Fruit fly (Drosophila melanogaster) whole organism, embryonic: ENCODE results near the gene CG31823.

Experiments used
- BEAF-32 ChIP-seq: fragments of 200-800 bp; sonication (Bioruptor generic); optimal IDR thresholded peaks from 3 replicates; lab custom pipeline; 2017; ENCODE audit warnings: missing biosample characterization, missing genetic modification characterization, mild to moderate bottlenecking, moderate library complexity, missing genetic modification reagents
- CG10366 ChIP-seq: fragments of 200-800 bp; sonication (Bioruptor generic); IDR thresholded peaks from 2 replicates; pipeline ENCODE4 v1.3.6; 2022; ENCODE audit warnings: missing biosample characterization, missing genetic modification characterization
- CG10431 ChIP-seq: fragments of 200-800 bp; sonication (Bioruptor generic); optimal IDR thresholded peaks from 3 replicates; lab custom pipeline; 2018; ENCODE audit warnings: missing biosample characterization, mild to moderate bottlenecking, missing genetic modification characterization
- CG14667 ChIP-seq: fragments of 200-800 bp; sonication (Bioruptor generic); IDR thresholded peaks from 2 replicates; pipeline ENCODE4 v1.3.6; 2022; ENCODE audit warnings: missing biosample characterization, missing genetic modification characterization
- CG1647 ChIP-seq: fragments of 200-800 bp; sonication (Bioruptor generic); optimal IDR thresholded peaks from 3 replicates; lab custom pipeline; 2016; ENCODE audit warnings: missing biosample characterization, missing genetic modification characterization
- CG17829 ChIP-seq: fragments of 200-800 bp; optimal IDR thresholded peaks from 2 replicates; lab custom pipeline; 2019; ENCODE audit warnings: missing biosample characterization, mild to moderate bottlenecking, missing genetic modification characterization, moderate library complexity
- CG2202 ChIP-seq: fragments of 200-800 bp; sonication (Bioruptor generic); optimal IDR thresholded peaks from 2 replicates; lab custom pipeline; 2018; ENCODE audit warnings: missing biosample characterization, mild to moderate bottlenecking, missing genetic modification characterization
- CG2889 ChIP-seq: fragments of 200-800 bp; sonication (Bioruptor generic); IDR thresholded peaks from 3 replicates; pipeline ENCODE4 v1.3.6; 2022; ENCODE audit warnings: missing biosample characterization, missing genetic modification characterization
- CG3281 ChIP-seq: fragments of 200-800 bp; sonication (Bioruptor generic); optimal IDR thresholded peaks from 3 replicates; lab custom pipeline; 2017; ENCODE audit warnings: missing biosample characterization, mild to moderate bottlenecking, missing genetic modification characterization
- CG3407 ChIP-seq: fragments of 200-800 bp; sonication (Bioruptor generic); optimal IDR thresholded peaks from 2 replicates; lab custom pipeline; 2018; ENCODE audit warnings: missing biosample characterization, mild to moderate bottlenecking, missing genetic modification characterization
- CG3995 ChIP-seq: fragments of 200-800 bp; sonication (Bioruptor generic); optimal IDR thresholded peaks from 3 replicates; lab custom pipeline; 2016; ENCODE audit warnings: missing biosample characterization, missing genetic modification characterization
- CG6654 ChIP-seq: fragments of 200-800 bp; sonication (Bioruptor generic); optimal IDR thresholded peaks from 2 replicates; lab custom pipeline; 2017; ENCODE audit warnings: missing biosample characterization, mild to moderate bottlenecking, missing genetic modification characterization
- CG7372 ChIP-seq: fragments of 200-800 bp; sonication (Bioruptor generic); IDR thresholded peaks from 2 replicates; pipeline ENCODE4 v1.3.6; 2022; ENCODE audit warnings: missing biosample characterization, missing genetic modification characterization
- CG7786 ChIP-seq: fragments of 200-800 bp; sonication (Bioruptor generic); optimal IDR thresholded peaks from 2 replicates; lab custom pipeline; 2016; ENCODE audit warnings: missing biosample characterization, missing genetic modification characterization
- CG7839 ChIP-seq: fragments of 200-800 bp; sonication (Bioruptor generic); optimal IDR thresholded peaks from 3 replicates; lab custom pipeline; 2018; ENCODE audit warnings: missing biosample characterization, mild to moderate bottlenecking, missing genetic modification characterization, moderate library complexity
- CG9215 ChIP-seq: fragments of 200-800 bp; sonication (Bioruptor generic); IDR thresholded peaks from 2 replicates; pipeline ENCODE4 v1.3.6; 2022; ENCODE audit warnings: missing biosample characterization, missing genetic modification characterization
- CkIIα-i1 ChIP-seq: fragments of 200-800 bp; sonication (Bioruptor generic); IDR thresholded peaks from 2 replicates; pipeline ENCODE4 v1.3.6; 2022; ENCODE audit warnings: missing biosample characterization, missing genetic modification characterization
- Drgx ChIP-seq: fragments of 200-800 bp; sonication (Bioruptor generic); IDR thresholded peaks from 2 replicates; pipeline ENCODE4 v1.3.6; 2022; ENCODE audit warnings: missing biosample characterization, missing genetic modification characterization
- Ets65A ChIP-seq: fragments of 200-800 bp; sonication (Bioruptor generic); peaks from one replicate; lab custom pipeline; 2016; ENCODE audit warnings: missing biosample characterization, missing genetic modification characterization
- GATAe ChIP-seq: fragments of 200-800 bp; sonication (Bioruptor generic); conservative IDR thresholded peaks from 2 replicates; pipeline ENCODE4 v1.3.6; 2022; ENCODE audit warnings: missing biosample characterization, missing genetic modification characterization
- HHEX ChIP-seq: fragments of 200-800 bp; sonication (Bioruptor generic); optimal IDR thresholded peaks from 3 replicates; lab custom pipeline; 2017; ENCODE audit warnings: missing biosample characterization, mild to moderate bottlenecking, missing genetic modification characterization, missing genetic modification reagents
- Hand ChIP-seq: fragments of 200-800 bp; sonication (Bioruptor generic); optimal IDR thresholded peaks from 2 replicates; lab custom pipeline; 2017; ENCODE audit warnings: mild to moderate bottlenecking, missing biosample characterization, missing genetic modification reagents, missing genetic modification characterization
- MTF-1 ChIP-seq: fragments of 200-800 bp; sonication (Bioruptor generic); optimal IDR thresholded peaks from 2 replicates; lab custom pipeline; 2018; ENCODE audit warnings: missing biosample characterization, mild to moderate bottlenecking, missing genetic modification characterization, borderline replicate concordance
- Mes4 ChIP-seq: fragments of 200-800 bp; sonication (Bioruptor generic); optimal IDR thresholded peaks from 2 replicates; lab custom pipeline; 2016; ENCODE audit warnings: missing biosample characterization, missing genetic modification characterization
- Nf-YC ChIP-seq: fragments of 200-800 bp; optimal IDR thresholded peaks from 3 replicates; lab custom pipeline; 2019; ENCODE audit warnings: missing biosample characterization, mild to moderate bottlenecking, missing genetic modification characterization, moderate library complexity
- Ravus ChIP-seq: fragments of 200-800 bp; sonication (Bioruptor generic); IDR thresholded peaks from 2 replicates; pipeline ENCODE4 v1.3.6; 2022; ENCODE audit warnings: missing biosample characterization, missing genetic modification characterization
- Six4 ChIP-seq: fragments of 200-800 bp; sonication (Bioruptor generic); optimal IDR thresholded peaks from 2 replicates; lab custom pipeline; 2016; ENCODE audit warnings: missing biosample characterization, missing genetic modification characterization
- Sry-δ ChIP-seq: fragments of 200-800 bp; sonication (Bioruptor generic); optimal IDR thresholded peaks from 2 replicates; lab custom pipeline; 2016; ENCODE audit warnings: missing biosample characterization, missing genetic modification characterization
- Xbp1 ChIP-seq: fragments of 200-800 bp; sonication (Bioruptor generic); optimal IDR thresholded peaks from 3 replicates; lab custom pipeline; 2016; ENCODE audit warnings: missing biosample characterization, mild to moderate bottlenecking, missing genetic modification characterization
- YL-1 ChIP-seq: fragments of 200-800 bp; sonication (Bioruptor generic); optimal IDR thresholded peaks from 3 replicates; lab custom pipeline; 2017; ENCODE audit warnings: missing biosample characterization, mild to moderate bottlenecking, missing genetic modification characterization
- bowl ChIP-seq: fragments of 200-800 bp; sonication (Bioruptor generic); IDR thresholded peaks from 2 replicates; pipeline ENCODE4 v1.3.6; 2022; ENCODE audit warnings: missing biosample characterization, missing genetic modification characterization
- btn ChIP-seq: fragments of 200-800 bp; sonication (Bioruptor generic); optimal IDR thresholded peaks from 2 replicates; lab custom pipeline; 2016; ENCODE audit warnings: missing biosample characterization, missing genetic modification characterization
- fd102C ChIP-seq: fragments of 200-800 bp; sonication (Bioruptor generic); optimal IDR thresholded peaks from 2 replicates; lab custom pipeline; 2018; ENCODE audit warnings: missing biosample characterization, mild to moderate bottlenecking, missing genetic modification characterization, moderate library complexity
- fd96Cb ChIP-seq: fragments of 200-800 bp; sonication (Bioruptor generic); optimal IDR thresholded peaks from 2 replicates; lab custom pipeline; 2018; ENCODE audit warnings: missing biosample characterization, mild to moderate bottlenecking, missing genetic modification characterization, moderate library complexity
- jigr1 ChIP-seq: fragments of 200-800 bp; sonication (Bioruptor generic); IDR thresholded peaks from 3 replicates; pipeline ENCODE4 v1.3.6; 2022; ENCODE audit warnings: missing biosample characterization, missing genetic modification characterization
- kni ChIP-seq: fragments of 200-800 bp; sonication (Bioruptor generic); optimal IDR thresholded peaks from 3 replicates; lab custom pipeline; 2017; ENCODE audit warnings: mild to moderate bottlenecking, missing biosample characterization, missing genetic modification reagents, missing genetic modification characterization
- lola ChIP-seq, 3 experiments: fragments of >200 bp in 2 of 3; fragments of 200-800 bp in 1 of 3; sonication (Bioruptor generic) in 1 of 3; optimal IDR thresholded peaks; 2 replicates each; lab custom pipeline; 2017 to 2019; ENCODE audit warnings: missing biosample characterization in 3 of 3, missing genetic modification characterization in 3 of 3, mild to moderate bottlenecking in 1 of 3, moderate library complexity in 1 of 3
- nau ChIP-seq: fragments of 200-800 bp; sonication (Bioruptor generic); optimal IDR thresholded peaks from 3 replicates; lab custom pipeline; 2017; ENCODE audit warnings: missing biosample characterization, mild to moderate bottlenecking, missing genetic modification characterization, missing genetic modification reagents
- nom ChIP-seq: fragments of 200-800 bp; sonication (Bioruptor generic); optimal IDR thresholded peaks from 2 replicates; lab custom pipeline; 2017; ENCODE audit warnings: missing biosample characterization, missing genetic modification characterization, mild to moderate bottlenecking, moderate library complexity, missing genetic modification reagents
- oc ChIP-seq: fragments of 200-800 bp; sonication (Bioruptor generic); optimal IDR thresholded peaks from 2 replicates; lab custom pipeline; 2018; ENCODE audit warnings: missing biosample characterization, mild to moderate bottlenecking, missing genetic modification characterization, moderate library complexity
- otp ChIP-seq: fragments of 200-800 bp; sonication (Bioruptor generic); IDR thresholded peaks from 3 replicates; pipeline ENCODE4, ENCODE4 v1.3.6; 2022; ENCODE audit warnings: missing biosample characterization, missing genetic modification characterization
- p53 ChIP-seq: fragments of 200-800 bp; sonication (Bioruptor generic); optimal IDR thresholded peaks from 2 replicates; lab custom pipeline; 2016; ENCODE audit warnings: missing biosample characterization, missing genetic modification characterization
- pan ChIP-seq, 4 experiments: fragments of >200 bp in 3 of 4; fragments of 200-800 bp in 1 of 4; sonication (Bioruptor generic) in 1 of 4; optimal IDR thresholded peaks in 3 of 4; IDR thresholded peaks in 1 of 4; 2 replicates each; pipeline versions ENCODE4 v1.3.6 to Lab custom; 2017 to 2022; ENCODE audit warnings: missing biosample characterization in 2 of 4, missing genetic modification characterization in 2 of 4, mixed read lengths in 1 of 4
- run ChIP-seq: fragments of 200-800 bp; sonication (Bioruptor generic); optimal IDR thresholded peaks from 3 replicates; lab custom pipeline; 2018; ENCODE audit warnings: missing biosample characterization, mild to moderate bottlenecking, missing genetic modification characterization
- slbo ChIP-seq: fragments of 200-800 bp; sonication (Bioruptor generic); IDR thresholded peaks from 2 replicates; pipeline ENCODE4 v1.3.6; 2022; ENCODE audit warnings: missing biosample characterization, missing genetic modification characterization
- sna ChIP-seq: fragments of 200-800 bp; sonication (Bioruptor generic); IDR thresholded peaks from 2 replicates; pipeline ENCODE4 v1.3.6; 2022; ENCODE audit warnings: missing biosample characterization, missing genetic modification characterization; ENCODE audit not compliant: partially characterized antibody
- ssp ChIP-seq: fragments of 200-800 bp; sonication (Bioruptor generic); IDR thresholded peaks from 2 replicates; pipeline ENCODE4 v1.3.6; 2022; ENCODE audit warnings: missing biosample characterization, missing genetic modification characterization
- sug ChIP-seq: fragments of 200-800 bp; optimal IDR thresholded peaks from 2 replicates; lab custom pipeline; 2019; ENCODE audit warnings: missing biosample characterization, mild to moderate bottlenecking, missing genetic modification characterization, moderate library complexity
- twi ChIP-seq: fragments of 200-800 bp; optimal IDR thresholded peaks from 2 replicates; lab custom pipeline; 2019; ENCODE audit warnings: missing biosample characterization, mild to moderate bottlenecking, missing genetic modification characterization, moderate library complexity

Gene CG31823

dm6 chr2L:15910937-15911590, 10.7 kb upstream of the CG31823 start (continued):
- TF ChIP-seq lola (GFP tag; optimal IDR thresholded peaks at IDR 0.05; lab: Kevin White, UChicago) (peak in 1 of 3 experiments; percentile 93), fd102C (GFP tag; lab: Kevin White, UChicago) (no peak), CkIIα-i1 (GFP tag; lab: Robert Waterston, UW) (peak; percentile 88), CG3407 (peak; percentile 94), CG2202 (peak; percentile 94), Mes4 (peak; percentile 91), sna (GFP tag; lab: Robert Waterston, UW) (no peak; the same call in none of the 2 replicates), Six4 (GFP tag; lab: Kevin White, UChicago) (peak; percentile 93), CG9215 (GFP tag; lab: Robert Waterston, UW) (peak; percentile 90), bowl (GFP tag; lab: Robert Waterston, UW) (peak; percentile 82; the same call in 1 of the 2 replicates), BEAF-32 (GFP tag; lab: Kevin White, UChicago) (peak; percentile 15), CG7372 (GFP tag; lab: Robert Waterston, UW) (peak; percentile 95), YL-1 (peak; percentile 81), CG10431 (GFP tag; lab: Kevin White, UChicago) (peak; percentile 92), CG3281 (peak; percentile 92), sug (tag; lab: Kevin White, UChicago) (no peak), p53 (peak; percentile 91), Sry-δ (peak; percentile 61), nom (GFP tag; lab: Kevin White, UChicago) (peak; percentile 78), pan (optimal IDR thresholded peaks at IDR 0.05; lab: Kevin White, UChicago) (no peak), pan (GFP tag; optimal IDR thresholded peaks at IDR 0.05 in 1 of 2, IDR thresholded peaks at IDR 0.05 in 1 of 2) (peak in 1 of 2 experiments; percentile 96), fd96Cb (tag; lab: Kevin White, UChicago) (peak; percentile 95), Drgx (peak; percentile 96), twi (tag; lab: Kevin White, UChicago) (peak; percentile 94), MTF-1 (GFP tag; lab: Kevin White, UChicago) (peak; percentile 67), CG14667 (GFP tag; lab: Robert Waterston, UW) (peak; percentile 92), Xbp1 (GFP tag; lab: Kevin White, UChicago) (peak; percentile 96), CG6654 (peak; percentile 87), slbo (peak; percentile 96), kni (GFP tag; lab: Kevin White, UChicago) (peak; percentile 93), GATAe (peak; percentile 91), CG10366 (peak; percentile 97), run (tag; lab: Kevin White, UChicago) (peak; percentile 98), CG2889 (GFP tag; lab: Robert Waterston, UW) (peak; percentile 92), CG17829 (peak; percentile 96), Ets65A (peak; percentile 99), CG7839 (tag; lab: Kevin White, UChicago) (peak; percentile 97), btn (GFP tag; lab: Kevin White, UChicago) (peak; percentile 93), oc (tag; lab: Kevin White, UChicago) (peak; percentile 97), Ravus (GFP tag; lab: Robert Waterston, UW) (peak; percentile 81), HHEX (GFP tag; lab: Kevin White, UChicago) (peak; percentile 95), nau (GFP tag; lab: Kevin White, UChicago) (peak; percentile 91), Hand (peak; percentile 77), CG1647 (GFP tag; lab: Kevin White, UChicago) (peak; percentile 92), CG7786 (GFP tag; lab: Kevin White, UChicago) (peak; percentile 95), Nf-YC (tag; lab: Kevin White, UChicago) (peak; percentile 85), ssp (GFP tag; lab: Robert Waterston, UW) (peak; percentile 87), jigr1 (GFP tag; lab: Robert Waterston, UW) (peak; percentile 87), otp (GFP tag; lab: Robert Waterston, UW) (peak; percentile 95), CG3995 (peak; percentile 70)
